Fruit fly (Drosophila melanogaster) whole organism, wandering third instar larva: ENCODE data around the gene CG17919.

Source experiments
- CG32264 ChIP-seq: fragments of 200-800 bp; sonication (Bioruptor generic); optimal IDR thresholded peaks from 2 replicates; lab custom pipeline; 2016; ENCODE audit warnings: missing biosample characterization, missing genetic modification characterization
- CrebA ChIP-seq: fragments of 200-800 bp; sonication (Bioruptor generic); optimal IDR thresholded peaks from 2 replicates; lab custom pipeline; 2016; ENCODE audit warnings: missing biosample characterization, mild to moderate bottlenecking, missing genetic modification characterization, borderline replicate concordance
- Dfd ChIP-seq: fragments of >200 bp; optimal IDR thresholded peaks from 2 replicates; lab custom pipeline; 2017; ENCODE audit warnings: missing biosample characterization, missing genetic modification characterization
- Hr78 ChIP-seq: fragments of >200 bp; optimal IDR thresholded peaks from 2 replicates; lab custom pipeline; 2017; ENCODE audit warnings: missing biosample characterization, missing genetic modification characterization
- Myc ChIP-seq: fragments of >200 bp; optimal IDR thresholded peaks from 2 replicates; lab custom pipeline; 2017
- br ChIP-seq: fragments of 200-800 bp; sonication (Bioruptor generic); optimal IDR thresholded peaks from 2 replicates; lab custom pipeline; 2016; ENCODE audit warnings: missing biosample characterization, missing genetic modification characterization
- foxo ChIP-seq, 2 experiments: fragments of 200-800 bp; sonication (Bioruptor generic); optimal IDR thresholded peaks; 2 replicates in 1 of 2; 3 replicates in 1 of 2; lab custom pipeline; 2016 to 2017; ENCODE audit warnings: missing biosample characterization in 2 of 2, missing genetic modification characterization in 2 of 2
- h ChIP-seq: fragments of 200-800 bp; sonication (Bioruptor generic); optimal IDR thresholded peaks from 3 replicates; lab custom pipeline; 2016; ENCODE audit warnings: missing biosample characterization, mild to moderate bottlenecking, missing genetic modification characterization
- lola ChIP-seq: fragments of >200 bp; optimal IDR thresholded peaks from 2 replicates; lab custom pipeline; 2017; ENCODE audit warnings: missing biosample characterization, missing genetic modification characterization
- psq ChIP-seq: fragments of 200-800 bp; sonication (Bioruptor generic); optimal IDR thresholded peaks from 3 replicates; lab custom pipeline; 2017; ENCODE audit warnings: missing biosample characterization, mild to moderate bottlenecking, missing genetic modification characterization, moderate library complexity
- sage ChIP-seq: fragments of 200-800 bp; sonication (Bioruptor generic); optimal IDR thresholded peaks from 2 replicates; lab custom pipeline; 2016; ENCODE audit warnings: missing biosample characterization, mild to moderate bottlenecking, missing genetic modification characterization

- TF ChIP-seq Hr78 (no peak), h (GFP tag; lab: Kevin White, UChicago) (no peak), CG32264 (GFP tag; lab: Kevin White, UChicago) (no peak), psq (GFP tag; lab: Kevin White, UChicago) (no peak), Dfd (GFP tag; lab: Kevin White, UChicago) (no peak), lola (GFP tag; lab: Kevin White, UChicago) (no peak), Myc (lab: Kevin White, UChicago) (no peak), CrebA (GFP tag; lab: Kevin White, UChicago) (no peak), sage (GFP tag; lab: Kevin White, UChicago) (no peak), foxo (GFP tag; optimal IDR thresholded peaks at IDR 0.05; lab: Kevin White, UChicago) (no peak), br (GFP tag; lab: Kevin White, UChicago) (no peak)
Measured at dm6 chr3R:6394247-6394522, 50.4 kb downstream of the CG17919 start.
